Fruit fly (Drosophila melanogaster): ENCODE data around the gene Ttc1.

- TF ChIP-seq CG1620 (GFP tag; optimal IDR thresholded peaks at IDR 0.05) = no peak
- no peak for TF ChIP-seq bab1 (GFP tag; optimal IDR thresholded peaks at IDR 0.05)
- TF ChIP-seq tj (GFP tag; optimal IDR thresholded peaks at IDR 0.05) = no peak
- no peak for TF ChIP-seq CG7045 (GFP tag; optimal IDR thresholded peaks at IDR 0.05)
- no peak for TF ChIP-seq kay (GFP tag; ENCODE audit: borderline replicate concordance)
Measured at dm6 chr3R:16394531-16394930, 48.3 kb downstream of the Ttc1 start.

All from whole organism, adult.